Worm (Caenorhabditis elegans) whole organism, late embryonic: ENCODE data around the gene F21H7.2.

ENCODE experiments used
- ama-1 ChIP-seq: fragments of 150-350 bp; optimal IDR thresholded peaks from 2 replicates; lab custom pipeline; 2014
- ceh-14 ChIP-seq: sonication (generic microtip); optimal IDR thresholded peaks from 2 replicates; lab custom pipeline; 2016; ENCODE audit warnings: missing genotype, missing genetic modification characterization, missing compliant biosample characterization
- ceh-18 ChIP-seq: sonication (generic microtip); optimal IDR thresholded peaks from 2 replicates; lab custom pipeline; 2016; ENCODE audit warnings: missing genetic modification characterization, missing compliant biosample characterization
- ceh-22 ChIP-seq: sonication (generic microtip); optimal IDR thresholded peaks from 2 replicates; lab custom pipeline; 2017; ENCODE audit warnings: missing biosample characterization, missing genetic modification characterization
- ceh-24 ChIP-seq: sonication (generic microtip); optimal IDR thresholded peaks from 2 replicates; lab custom pipeline; 2016; ENCODE audit warnings: mild to moderate bottlenecking, missing genetic modification characterization, missing compliant biosample characterization
- ceh-30 ChIP-seq: fragments of 150-350 bp; optimal IDR thresholded peaks from 2 replicates; lab custom pipeline; 2014; ENCODE audit warnings: missing biosample characterization, missing genetic modification characterization
- ceh-31 ChIP-seq: sonication (generic microtip); optimal IDR thresholded peaks from 2 replicates; lab custom pipeline; 2016; ENCODE audit warnings: missing genetic modification characterization, missing compliant biosample characterization
- ceh-48 ChIP-seq: sonication (generic microtip); optimal IDR thresholded peaks from 2 replicates; lab custom pipeline; 2016; ENCODE audit warnings: missing genetic modification characterization, inconsistent platforms, missing compliant biosample characterization
- ceh-9 ChIP-seq: sonication (generic microtip); optimal IDR thresholded peaks from 2 replicates; lab custom pipeline; 2016; ENCODE audit warnings: mild to moderate bottlenecking, missing genetic modification characterization, inconsistent platforms, missing compliant biosample characterization
- che-1 ChIP-seq: sonication (generic microtip); optimal IDR thresholded peaks from 2 replicates; lab custom pipeline; 2016; ENCODE audit warnings: mild to moderate bottlenecking, missing genetic modification characterization, missing compliant biosample characterization
- dmd-4 ChIP-seq: sonication (generic microtip); optimal IDR thresholded peaks from 2 replicates; lab custom pipeline; 2016; ENCODE audit warnings: borderline replicate concordance, missing genetic modification characterization, missing compliant biosample characterization
- elt-2 ChIP-seq: sonication (generic microtip); optimal IDR thresholded peaks from 2 replicates; lab custom pipeline; 2016; ENCODE audit warnings: missing genetic modification reagents, missing genetic modification characterization, missing compliant biosample characterization
- eyg-1 ChIP-seq: sonication (generic microtip); optimal IDR thresholded peaks from 2 replicates; lab custom pipeline; 2016; ENCODE audit warnings: missing genotype, missing genetic modification characterization, missing compliant biosample characterization
- fax-1 ChIP-seq: sonication (generic microtip); optimal IDR thresholded peaks from 2 replicates; lab custom pipeline; 2016; ENCODE audit warnings: missing genotype, missing genetic modification characterization, missing compliant biosample characterization
- fkh-10 ChIP-seq: fragments of 150-350 bp; optimal IDR thresholded peaks from 2 replicates; lab custom pipeline; 2014; ENCODE audit warnings: missing biosample characterization, missing genetic modification reagents, missing genetic modification characterization
- fkh-6 ChIP-seq: sonication (generic microtip); optimal IDR thresholded peaks from 2 replicates; lab custom pipeline; 2016; ENCODE audit warnings: missing genetic modification characterization, missing compliant biosample characterization
- hlh-13 ChIP-seq: fragments of 200-800 bp; sonication (Bioruptor generic); optimal IDR thresholded peaks from 2 replicates; lab custom pipeline; 2018; ENCODE audit warnings: mild to moderate bottlenecking, missing genetic modification characterization, missing compliant biosample characterization
- hlh-30 ChIP-seq: sonication (generic microtip); optimal IDR thresholded peaks from 2 replicates; lab custom pipeline; 2017; ENCODE audit warnings: antibody characterized with exemption, missing genetic modification characterization, missing compliant biosample characterization; ENCODE audit not compliant: insufficient read depth
- hlh-6 ChIP-seq: sonication (generic microtip); optimal IDR thresholded peaks from 2 replicates; lab custom pipeline; 2016; ENCODE audit warnings: missing genotype, missing genetic modification characterization, missing compliant biosample characterization
- hlh-8 ChIP-seq: sonication (generic microtip); optimal IDR thresholded peaks from 2 replicates; lab custom pipeline; 2016; ENCODE audit warnings: missing genotype, missing genetic modification characterization, missing compliant biosample characterization
- lim-6 ChIP-seq: sonication (generic microtip); optimal IDR thresholded peaks from 2 replicates; lab custom pipeline; 2016; ENCODE audit warnings: missing genetic modification characterization, missing compliant biosample characterization
- lin-11 ChIP-seq: fragments of 200-800 bp; sonication (Bioruptor generic); optimal IDR thresholded peaks from 2 replicates; lab custom pipeline; 2018; ENCODE audit warnings: mild to moderate bottlenecking, missing genetic modification characterization, missing compliant biosample characterization
- mec-3 ChIP-seq: sonication (generic microtip); optimal IDR thresholded peaks from 2 replicates; lab custom pipeline; 2016; ENCODE audit warnings: borderline replicate concordance, missing genetic modification characterization, missing compliant biosample characterization
- odd-2 ChIP-seq: sonication (generic microtip); optimal IDR thresholded peaks from 2 replicates; lab custom pipeline; 2017; ENCODE audit warnings: antibody characterized with exemption, mild to moderate bottlenecking, missing genetic modification characterization, missing compliant biosample characterization
- pag-3 ChIP-seq: sonication (generic microtip); optimal IDR thresholded peaks from 2 replicates; lab custom pipeline; 2016; ENCODE audit warnings: missing compliant biosample characterization, missing genetic modification characterization, borderline replicate concordance
- pat-9 ChIP-seq: fragments of 200-800 bp; sonication (Bioruptor generic); optimal IDR thresholded peaks from 2 replicates; lab custom pipeline; 2018; ENCODE audit warnings: mild to moderate bottlenecking, missing genetic modification characterization, moderate library complexity, missing compliant biosample characterization
- pax-1 ChIP-seq: fragments of 150-350 bp; optimal IDR thresholded peaks from 2 replicates; lab custom pipeline; 2014; ENCODE audit warnings: missing biosample characterization, missing genetic modification characterization
- pha-4 ChIP-seq: fragments of 150-350 bp; optimal IDR thresholded peaks from 2 replicates; lab custom pipeline; 2018; ENCODE audit warnings: missing biosample characterization, missing genetic modification reagents, missing genetic modification characterization
- pqm-1 ChIP-seq: sonication (generic microtip); optimal IDR thresholded peaks from 2 replicates; lab custom pipeline; 2016; ENCODE audit warnings: missing genetic modification characterization, missing compliant biosample characterization
- pros-1 ChIP-seq: fragments of 150-350 bp; optimal IDR thresholded peaks from 2 replicates; lab custom pipeline; 2014; ENCODE audit warnings: missing biosample characterization, missing genetic modification reagents, missing genetic modification characterization
- ref-2 ChIP-seq: sonication (generic microtip); optimal IDR thresholded peaks from 2 replicates; lab custom pipeline; 2016; ENCODE audit warnings: missing genetic modification characterization, missing compliant biosample characterization
- syd-9 ChIP-seq: sonication (generic microtip); optimal IDR thresholded peaks from 2 replicates; lab custom pipeline; 2016; ENCODE audit warnings: mild to moderate bottlenecking, missing genetic modification characterization, moderate library complexity, missing compliant biosample characterization
- tbx-7 ChIP-seq: sonication (generic microtip); optimal IDR thresholded peaks from 2 replicates; lab custom pipeline; 2016; ENCODE audit warnings: missing genotype, missing genetic modification characterization, missing compliant biosample characterization
- ttx-3 ChIP-seq: sonication (generic microtip); optimal IDR thresholded peaks from 2 replicates; lab custom pipeline; 2016; ENCODE audit warnings: missing genetic modification reagents, missing genetic modification characterization, missing compliant biosample characterization
- unc-3 ChIP-seq, 2 experiments: fragments of 200-800 bp in 1 of 2; sonication (Bioruptor generic) in 1 of 2; sonication (generic microtip) in 1 of 2; conservative IDR thresholded peaks in 1 of 2; optimal IDR thresholded peaks in 1 of 2; 2 replicates each; pipeline versions ENCODE4 v1.3.6 to Lab custom; 2016 to 2022; ENCODE audit warnings: missing compliant biosample characterization in 2 of 2, missing genetic modification characterization in 2 of 2, missing genetic modification reagents in 1 of 2
- unc-42 ChIP-seq: sonication (generic microtip); optimal IDR thresholded peaks from 2 replicates; lab custom pipeline; 2016; ENCODE audit warnings: missing genotype, missing genetic modification characterization, missing compliant biosample characterization
- zip-5 ChIP-seq: sonication (generic microtip); optimal IDR thresholded peaks from 2 replicates; lab custom pipeline; 2016; ENCODE audit warnings: missing genetic modification characterization, missing compliant biosample characterization
- ztf-16 ChIP-seq: sonication (generic microtip); optimal IDR thresholded peaks from 2 replicates; lab custom pipeline; 2017; ENCODE audit warnings: missing genetic modification characterization, missing compliant biosample characterization

F21H7.2 gene

ce11 chrV:16237223-16237622 lies 7.4 kb upstream of the F21H7.2 start, which contains the start of gene F21H7.5:
F21H7.5 (plus strand) TSS chrV:16237523.
- no peak for TF ChIP-seq ceh-14 (tag; lab: Kevin White, UChicago)
- TF ChIP-seq hlh-8 (tag; lab: Kevin White, UChicago) = no peak
- TF ChIP-seq hlh-30 = no peak
- TF ChIP-seq ceh-9 (tag; lab: Kevin White, UChicago) = no peak
- TF ChIP-seq ztf-16 (tag; lab: Kevin White, UChicago) = no peak
- TF ChIP-seq pax-1 (tag; lab: Kevin White, UChicago) = no peak
- no peak for TF ChIP-seq eyg-1 (tag; lab: Kevin White, UChicago)
- TF ChIP-seq zip-5 (tag; lab: Kevin White, UChicago) = no peak
- TF ChIP-seq ceh-24 = no peak
- TF ChIP-seq pag-3 (tag; lab: Kevin White, UChicago) = no peak
- no peak for TF ChIP-seq pqm-1 (tag; lab: Kevin White, UChicago)
- TF ChIP-seq pros-1 (tag; lab: Kevin White, UChicago) = no peak
- no peak for TF ChIP-seq tbx-7 (tag; lab: Kevin White, UChicago)
- TF ChIP-seq, all 69 proteins: peak for 0

- TF ChIP-seq che-1 (tag; lab: Kevin White, UChicago) (no peak), ref-2 (no peak)
- TF ChIP-seq, all 69 proteins: peak for 0
Observed at ce11 chrV:16235647-16236046, 5.9 kb upstream of the F21H7.2 start, which contains the start of gene srh-98. srh-98 (minus strand) TSS chrV:16235747.

ce11 chrV:16235135-16235534 lies 5.3 kb upstream of the F21H7.2 start, which contains the start of gene F21H7.3:
F21H7.3 (minus strand) TSS chrV:16235235.
- TF ChIP-seq odd-2 (no peak), unc-42 (tag; lab: Kevin White, UChicago) (no peak), unc-3 (GFP tag; conservative IDR thresholded peaks at IDR 0.05; lab: Robert Waterston, UW) (no peak), unc-3 (tag; optimal IDR thresholded peaks at IDR 0.05; lab: Kevin White, UChicago) (no peak), fax-1 (tag; lab: Kevin White, UChicago) (no peak), mec-3 (tag; lab: Kevin White, UChicago) (no peak), ceh-22 (tag; lab: Kevin White, UChicago) (no peak), ceh-31 (no peak), ztf-16 (tag; lab: Kevin White, UChicago) (no peak), fkh-10 (GFP tag; lab: Kevin White, UChicago) (no peak), ama-1 (lab: Kevin White, UChicago) (no peak), ceh-30 (tag; lab: Kevin White, UChicago) (no peak), lin-11 (tag; lab: Kevin White, UChicago) (no peak), ceh-9 (tag; lab: Kevin White, UChicago) (no peak), hlh-6 (tag; lab: Kevin White, UChicago) (no peak), hlh-13 (GFP tag; lab: Kevin White, UChicago) (no peak)

ce11 chrV:16233624-16234023 lies 3.8 kb upstream of the F21H7.2 start, which contains the start of gene clec-233:
clec-233 (plus strand) TSS chrV:16233924.
- no peak for TF ChIP-seq lim-6 (tag; lab: Kevin White, UChicago)
- no peak for TF ChIP-seq pros-1 (tag; lab: Kevin White, UChicago)

- TF ChIP-seq lin-11 (tag; lab: Kevin White, UChicago) = no peak
- TF ChIP-seq elt-2 (tag; lab: Kevin White, UChicago) = peak; percentile 86
- no peak for TF ChIP-seq ama-1 (lab: Kevin White, UChicago)
Observed at ce11 chrV:16232180-16232579, 2.4 kb upstream of the F21H7.2 start, which contains the start of gene gst-22. gst-22 (minus strand) TSS chrV:16232282.

- TF ChIP-seq elt-2 (tag; lab: Kevin White, UChicago) = no peak
- no peak for TF ChIP-seq pha-4 (tag; lab: Kevin White, UChicago)
- TF ChIP-seq syd-9 (tag; lab: Kevin White, UChicago) = no peak
- TF ChIP-seq fkh-6 = no peak
- TF ChIP-seq ceh-48 (tag; lab: Kevin White, UChicago) = no peak
- TF ChIP-seq ttx-3 = no peak
- TF ChIP-seq dmd-4 (tag; lab: Kevin White, UChicago) = no peak
- no peak for TF ChIP-seq pag-3 (tag; lab: Kevin White, UChicago)
- no peak for TF ChIP-seq pat-9 (tag; lab: Kevin White, UChicago)
- TF ChIP-seq ceh-18 (tag; lab: Kevin White, UChicago) = no peak
- TF ChIP-seq pqm-1 (tag; lab: Kevin White, UChicago) = no peak
- TF ChIP-seq fkh-10 (GFP tag; lab: Kevin White, UChicago) = no peak
Observed at ce11 chrV:16229439-16229838, 357 bp downstream of the F21H7.2 start.
